Worm (Caenorhabditis elegans): ENCODE results near the gene C02H6.1.

- TF ChIP-seq lin-13 (GFP tag; optimal IDR thresholded peaks at IDR 0.05) (no peak), nhr-237 (tag; optimal IDR thresholded peaks at IDR 0.05) (no peak), mdl-1 (tag; optimal IDR thresholded peaks at IDR 0.05) (no peak), unc-62 (GFP tag; optimal IDR thresholded peaks at IDR 0.05) (no peak), ztf-11 (tag; optimal IDR thresholded peaks at IDR 0.05) (no peak), Y55F3AM.14 (GFP tag; optimal IDR thresholded peaks at IDR 0.05) (no peak), nhr-11 (tag; optimal IDR thresholded peaks at IDR 0.05) (no peak), lsy-2 (tag; optimal IDR thresholded peaks at IDR 0.05) (no peak), ceh-16 (tag; optimal IDR thresholded peaks at IDR 0.05) (no peak), dmd-4 (tag; optimal IDR thresholded peaks at IDR 0.05) (no peak), nhr-10 (tag; optimal IDR thresholded peaks at IDR 0.05) (no peak), mab-5 (tag; optimal IDR thresholded peaks at IDR 0.05) (no peak), snpc-4 (tag; optimal IDR thresholded peaks at IDR 0.05) (no peak)
Observed at ce11 chrV:7352186-7353053, 37.3 kb downstream of the C02H6.1 start, which contains the start of the genes srh-231 and srh-275.

Data from whole organism, L2 larva.